Worm (Caenorhabditis elegans) whole organism, young adult: ENCODE results near the gene best-6.

Source experiments
- ama-1 ChIP-seq, 3 experiments: fragments of 150-350 bp in 1 of 3; sonication (generic microtip) in 2 of 3; optimal IDR thresholded peaks; 2 replicates each; lab custom pipeline; 2014 to 2018; ENCODE audit warnings: missing biosample characterization in 2 of 3, missing genetic modification characterization in 2 of 3, missing genetic modification reagents in 2 of 3
- ceh-79 ChIP-seq: sonication (generic microtip); optimal IDR thresholded peaks from 2 replicates; lab custom pipeline; 2017; ENCODE audit warnings: mild to moderate bottlenecking, missing genetic modification characterization, missing compliant biosample characterization
- dpl-1 ChIP-seq: fragments of 150-350 bp; optimal IDR thresholded peaks from 2 replicates; lab custom pipeline; 2014; ENCODE audit warnings: missing biosample characterization, missing genetic modification reagents, missing genetic modification characterization
- him-1 ChIP-seq: sonication (generic microtip); optimal IDR thresholded peaks from 2 replicates; lab custom pipeline; 2016; ENCODE audit warnings: missing genotype, missing genetic modification reagents, missing genetic modification characterization, missing compliant biosample characterization
- hmg-1.2 ChIP-seq: fragments of 200-800 bp; sonication (Bioruptor generic); IDR thresholded peaks from 2 replicates; pipeline ENCODE4 v1.3.6; 2022; ENCODE audit warnings: missing genetic modification reagents, missing genetic modification characterization, missing compliant biosample characterization
- lir-1 ChIP-seq: fragments of 200-800 bp; sonication (Bioruptor generic); conservative IDR thresholded peaks from 2 replicates; pipeline ENCODE4 v1.3.6; 2022; ENCODE audit warnings: missing genetic modification reagents, missing genetic modification characterization, missing compliant biosample characterization
- madf-10 ChIP-seq: sonication (generic microtip); optimal IDR thresholded peaks from 2 replicates; lab custom pipeline; 2016; ENCODE audit warnings: mild to moderate bottlenecking, missing genetic modification characterization, missing compliant biosample characterization
- nfya-1 ChIP-seq: sonication (generic microtip); optimal IDR thresholded peaks from 2 replicates; lab custom pipeline; 2017; ENCODE audit warnings: antibody characterized with exemption, missing compliant biosample characterization, missing genetic modification characterization, borderline replicate concordance; ENCODE audit not compliant: insufficient read depth
- pbrm-1 ChIP-seq: fragments of 200-800 bp; sonication (Bioruptor generic); IDR thresholded peaks from 2 replicates; pipeline ENCODE4 v1.3.6; 2022; ENCODE audit warnings: missing genetic modification reagents, missing genetic modification characterization, missing compliant biosample characterization
- somi-1 ChIP-seq: fragments of 200-800 bp; sonication (Bioruptor generic); optimal IDR thresholded peaks from 2 replicates; lab custom pipeline; 2018; ENCODE audit warnings: mild to moderate bottlenecking, missing genetic modification characterization, missing compliant biosample characterization
- ztf-3 ChIP-seq: fragments of 200-800 bp; sonication (Bioruptor generic); optimal IDR thresholded peaks from 2 replicates; lab custom pipeline; 2018; ENCODE audit warnings: mild to moderate bottlenecking, missing genetic modification characterization, missing compliant biosample characterization

ce11 chrIV:4988531-4988930 is 40.3 kb downstream of the best-6 start, which contains the start of gene E03H12.7:
- no peak for TF ChIP-seq somi-1 (GFP tag; lab: Kevin White, UChicago)
- TF ChIP-seq pbrm-1 (GFP tag; lab: Robert Waterston, UW): no peak
- no peak for TF ChIP-seq ztf-3 (GFP tag; lab: Kevin White, UChicago)
- no peak for TF ChIP-seq him-1 (tag; lab: Kevin White, UChicago)
- no peak for TF ChIP-seq madf-10 (tag; lab: Kevin White, UChicago)
- no peak for TF ChIP-seq ceh-79 (tag; lab: Kevin White, UChicago)
- no peak for TF ChIP-seq nfya-1 (tag; lab: Kevin White, UChicago)
- TF ChIP-seq dpl-1 (GFP tag; lab: Kevin White, UChicago): no peak
- TF ChIP-seq ama-1 (optimal IDR thresholded peaks at IDR 0.05; lab: Kevin White, UChicago): no peak
- TF ChIP-seq ama-1 (GFP tag; optimal IDR thresholded peaks at IDR 0.05; lab: Kevin White, UChicago): no peak
- TF ChIP-seq hmg-1.2 (GFP tag; lab: Robert Waterston, UW): no peak
- TF ChIP-seq lir-1: no peak
